Worm (Caenorhabditis elegans) whole organism, late embryonic: ENCODE results near the gene gcy-12.

Experiments used
- ama-1 ChIP-seq: fragments of 150-350 bp; optimal IDR thresholded peaks from 2 replicates; lab custom pipeline; 2014
- dve-1 ChIP-seq: sonication (generic microtip); optimal IDR thresholded peaks from 2 replicates; lab custom pipeline; 2017; ENCODE audit warnings: antibody characterized with exemption, mild to moderate bottlenecking, missing genetic modification characterization, missing compliant biosample characterization
- elt-2 ChIP-seq: sonication (generic microtip); optimal IDR thresholded peaks from 2 replicates; lab custom pipeline; 2016; ENCODE audit warnings: missing genetic modification reagents, missing genetic modification characterization, missing compliant biosample characterization
- ets-4 ChIP-seq: sonication (generic microtip); optimal IDR thresholded peaks from 2 replicates; lab custom pipeline; 2016; ENCODE audit warnings: missing genetic modification characterization, missing compliant biosample characterization
- hlh-6 ChIP-seq: sonication (generic microtip); optimal IDR thresholded peaks from 2 replicates; lab custom pipeline; 2016; ENCODE audit warnings: missing genotype, missing genetic modification characterization, missing compliant biosample characterization
- sox-4 ChIP-seq: sonication (generic microtip); optimal IDR thresholded peaks from 2 replicates; lab custom pipeline; 2017; ENCODE audit warnings: mild to moderate bottlenecking, missing genetic modification characterization, inconsistent platforms, missing compliant biosample characterization
- tbx-2 ChIP-seq: sonication (generic microtip); optimal IDR thresholded peaks from 2 replicates; lab custom pipeline; 2016; ENCODE audit warnings: missing genetic modification characterization, missing compliant biosample characterization

- TF ChIP-seq dve-1 (tag; lab: Kevin White, UChicago) = no peak
- TF ChIP-seq elt-2 = no peak
- TF ChIP-seq sox-4 (tag; lab: Kevin White, UChicago) = no peak
- no peak for TF ChIP-seq ets-4 (tag; lab: Kevin White, UChicago)
- TF ChIP-seq hlh-6 = no peak
- no peak for TF ChIP-seq ama-1 (lab: Kevin White, UChicago)
- no peak for TF ChIP-seq tbx-2 (tag; lab: Kevin White, UChicago)
Measured at ce11 chrII:5341573-5341972, 29.7 kb downstream of the gcy-12 start.
